Fruit fly (Drosophila melanogaster) whole organism, wandering third instar larva: ENCODE data around the gene Prp6.

ENCODE experiments used
- Dfd ChIP-seq: fragments of >200 bp; optimal IDR thresholded peaks from 2 replicates; lab custom pipeline; 2017; ENCODE audit warnings: missing biosample characterization, missing genetic modification characterization
- Dif ChIP-seq: fragments of 200-275, 200-300 bp; sonication (Bioruptor generic); optimal IDR thresholded peaks from 2 replicates; lab custom pipeline; 2018; ENCODE audit warnings: missing biosample characterization, missing genetic modification characterization; ENCODE audit not compliant: partially characterized antibody
- GATAd ChIP-seq: sonication (Bioruptor generic); optimal IDR thresholded peaks from 2 replicates; lab custom pipeline; 2016; ENCODE audit warnings: missing biosample characterization, missing genetic modification characterization
- Hr78 ChIP-seq: fragments of >200 bp; optimal IDR thresholded peaks from 2 replicates; lab custom pipeline; 2017; ENCODE audit warnings: missing biosample characterization, missing genetic modification characterization
- Myc ChIP-seq: fragments of >200 bp; optimal IDR thresholded peaks from 2 replicates; lab custom pipeline; 2017
- psq ChIP-seq: fragments of 200-800 bp; sonication (Bioruptor generic); optimal IDR thresholded peaks from 3 replicates; lab custom pipeline; 2017; ENCODE audit warnings: missing biosample characterization, mild to moderate bottlenecking, missing genetic modification characterization, moderate library complexity
- sv ChIP-seq: fragments of 200-800 bp; sonication (Bioruptor generic); optimal IDR thresholded peaks from 3 replicates; lab custom pipeline; 2016; ENCODE audit warnings: missing biosample characterization, missing genetic modification characterization
- usp ChIP-seq: fragments of >200 bp; optimal IDR thresholded peaks from 2 replicates; lab custom pipeline; 2017; ENCODE audit warnings: missing biosample characterization, missing genetic modification characterization

DNA sequence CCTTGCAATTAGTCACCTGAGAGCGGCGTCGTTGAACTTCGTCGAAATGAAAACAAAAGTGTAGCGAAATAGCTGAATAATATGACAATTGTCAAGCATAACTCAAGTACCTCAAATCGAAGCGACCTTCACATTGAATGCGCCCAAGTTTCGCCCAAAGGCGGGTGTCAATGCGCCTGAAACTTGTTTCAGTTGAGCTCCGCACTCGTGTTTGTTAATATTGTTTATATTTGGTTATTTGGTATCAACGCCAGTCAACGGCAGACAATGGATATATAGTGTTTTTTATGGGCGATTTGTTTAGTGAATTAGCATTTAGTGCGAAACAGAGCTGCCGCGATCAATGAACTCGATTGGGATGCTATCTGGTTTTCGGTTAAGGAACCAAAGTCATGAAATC lies 43.3 kb upstream of the Prp6 start:
- TF ChIP-seq psq (GFP tag; lab: Kevin White, UChicago) (no peak), usp (no peak), Myc (lab: Kevin White, UChicago) (no peak), GATAd (GFP tag; lab: Kevin White, UChicago) (no peak), Dfd (GFP tag; lab: Kevin White, UChicago) (no peak), sv (no peak), Hr78 (no peak), Dif (no peak)
